Fruit fly (Drosophila melanogaster): ENCODE measurements around the gene CG15478.
A peak's percentile ranks its signal among the peaks of the same experiment; 100 is the strongest.

Gene CG15478

dm6 chrX:7700239-7700793 lies 17.4 kb downstream of the CG15478 start (continued):
- TF ChIP-seq CG6683 (GFP tag; optimal IDR thresholded peaks at IDR 0.05) (peak; percentile 70), Opbp (GFP tag; IDR thresholded peaks at IDR 0.05; ENCODE audit: partially characterized antibody) (no peak), nmo (GFP tag; optimal IDR thresholded peaks at IDR 0.05) (peak; percentile 91), CHES-1-like (GFP tag; optimal IDR thresholded peaks at IDR 0.05) (peak; percentile 99), trem (tag; optimal IDR thresholded peaks at IDR 0.05) (peak; percentile 34), CG30020 (tag; optimal IDR thresholded peaks at IDR 0.05) (peak; percentile 33), CG7556 (GFP tag; optimal IDR thresholded peaks at IDR 0.05) (peak; percentile 81), CG11504 (tag; optimal IDR thresholded peaks at IDR 0.05) (peak; percentile 87), CG2678 (tag; optimal IDR thresholded peaks at IDR 0.05) (peak; percentile 90), ATbp (GFP tag; optimal IDR thresholded peaks at IDR 0.05) (peak; percentile 89), tap (tag; optimal IDR thresholded peaks at IDR 0.05) (peak; percentile 93), CG11723 (GFP tag; optimal IDR thresholded peaks at IDR 0.05) (peak; percentile 83), CG4617 (GFP tag; optimal IDR thresholded peaks at IDR 0.05; ENCODE audit: borderline replicate concordance) (peak; percentile 70), dati (GFP tag; IDR thresholded peaks at IDR 0.05) (peak; percentile 85), CG13287 (GFP tag; IDR thresholded peaks at IDR 0.05; ENCODE audit: partially characterized antibody) (no peak), BEAF-32 (GFP tag; optimal IDR thresholded peaks at IDR 0.05) (no peak), TFAM (GFP tag; optimal IDR thresholded peaks at IDR 0.05) (no peak), NC2β (GFP tag; optimal IDR thresholded peaks at IDR 0.05) (peak; percentile 76), NC2α (GFP tag; optimal IDR thresholded peaks at IDR 0.05) (peak; percentile 80), CG5180 (GFP tag; optimal IDR thresholded peaks at IDR 0.05) (peak; percentile 81), stwl (tag; optimal IDR thresholded peaks at IDR 0.05) (no peak), ap (GFP tag; IDR thresholded peaks at IDR 0.05) (peak; percentile 85), CG3847 (GFP tag; IDR thresholded peaks at IDR 0.05) (peak; percentile 93), CG17802 (tag; optimal IDR thresholded peaks at IDR 0.05) (peak; percentile 72), dysf (GFP tag; IDR thresholded peaks at IDR 0.05) (peak; percentile 96), CG8944 (GFP tag; optimal IDR thresholded peaks at IDR 0.05) (peak; percentile 94), trh (GFP tag; optimal IDR thresholded peaks at IDR 0.05) (peak; percentile 39), mam (GFP tag; optimal IDR thresholded peaks at IDR 0.05) (peak; percentile 89), Side (GFP tag; optimal IDR thresholded peaks at IDR 0.05) (peak; percentile 71), CG6254 (GFP tag; optimal IDR thresholded peaks at IDR 0.05) (peak; percentile 67), CG4360 (GFP tag; IDR thresholded peaks at IDR 0.05) (no peak), eyg (GFP tag; optimal IDR thresholded peaks at IDR 0.05) (peak; percentile 90), Six4 (GFP tag; optimal IDR thresholded peaks at IDR 0.05) (peak; percentile 86), Nf-YB (GFP tag; optimal IDR thresholded peaks at IDR 0.05) (peak; percentile 44), CG7372 (GFP tag; IDR thresholded peaks at IDR 0.05) (peak; percentile 93), CG14441 (GFP tag; IDR thresholded peaks at IDR 0.05) (peak; percentile 97), CG13894 (tag; optimal IDR thresholded peaks at IDR 0.05) (peak; percentile 90), NfI (GFP tag; optimal IDR thresholded peaks at IDR 0.05) (peak; percentile 93), pan (optimal IDR thresholded peaks at IDR 0.05) (no peak), pan (GFP tag; optimal IDR thresholded peaks at IDR 0.05 in 1 of 2, IDR thresholded peaks at IDR 0.05 in 1 of 2) (peak in 1 of 2 experiments; percentile 95), CG8478 (optimal IDR thresholded peaks at IDR 0.05) (no peak), shn (GFP tag; optimal IDR thresholded peaks at IDR 0.05) (peak; percentile 90), danr (GFP tag; IDR thresholded peaks at IDR 0.05) (peak; percentile 87), Poxn (GFP tag; IDR thresholded peaks at IDR 0.05) (peak; percentile 78), CG8765 (GFP tag; IDR thresholded peaks at IDR 0.05) (peak; percentile 78; the same call in 1 of the 2 replicates), Atf3 (GFP tag; optimal IDR thresholded peaks at IDR 0.05) (peak; percentile 83), sim (GFP tag; IDR thresholded peaks at IDR 0.05) (peak; percentile 79), Chrac-16 (GFP tag; optimal IDR thresholded peaks at IDR 0.05) (peak; percentile 93), seq (GFP tag; IDR thresholded peaks at IDR 0.05) (peak; percentile 86), gt (GFP tag; IDR thresholded peaks at IDR 0.05) (peak; percentile 88), CG33213 (GFP tag; optimal IDR thresholded peaks at IDR 0.05) (peak; percentile 70)

Measured in whole organism, embryonic.